Fruit fly (Drosophila melanogaster) whole organism, embryonic: ENCODE measurements around the gene Fit2.

ENCODE experiments used
- Awh ChIP-seq: fragments of 200-800 bp; sonication (Bioruptor generic); IDR thresholded peaks from 2 replicates; pipeline ENCODE4, ENCODE4 v1.3.6; 2022; ENCODE audit warnings: missing biosample characterization, missing genetic modification characterization
- BEAF-32 ChIP-seq: fragments of 200-800 bp; sonication (Bioruptor generic); optimal IDR thresholded peaks from 3 replicates; lab custom pipeline; 2017; ENCODE audit warnings: missing biosample characterization, missing genetic modification characterization, mild to moderate bottlenecking, moderate library complexity, missing genetic modification reagents
- Blimp-1 ChIP-seq: fragments of 200-800 bp; sonication (Bioruptor generic); optimal IDR thresholded peaks from 3 replicates; lab custom pipeline; 2018; ENCODE audit warnings: missing biosample characterization, missing genetic modification characterization, mild to moderate bottlenecking, moderate library complexity, missing genetic modification reagents
- CG14860 ChIP-seq: fragments of 200-800 bp; sonication (Bioruptor generic); IDR thresholded peaks from 3 replicates; pipeline ENCODE4 v1.3.6; 2022; ENCODE audit warnings: missing biosample characterization, missing genetic modification characterization; ENCODE audit not compliant: partially characterized antibody
- CG15514 ChIP-seq: fragments of 200-800 bp; sonication (Bioruptor generic); optimal IDR thresholded peaks from 3 replicates; lab custom pipeline; 2017; ENCODE audit warnings: missing biosample characterization, missing genetic modification characterization, mild to moderate bottlenecking, moderate library complexity, missing genetic modification reagents
- CG1602 ChIP-seq: fragments of 200-800 bp; sonication (Bioruptor generic); optimal IDR thresholded peaks from 3 replicates; lab custom pipeline; 2016; ENCODE audit warnings: missing biosample characterization, missing genetic modification characterization
- CG17802 ChIP-seq: fragments of 200-800 bp; sonication (Bioruptor generic); optimal IDR thresholded peaks from 2 replicates; lab custom pipeline; 2018; ENCODE audit warnings: missing biosample characterization, mild to moderate bottlenecking, missing genetic modification characterization, moderate library complexity
- CG2129 ChIP-seq: fragments of 200-800 bp; sonication (Bioruptor generic); IDR thresholded peaks from 2 replicates; pipeline ENCODE4 v1.3.6; 2022; ENCODE audit warnings: missing biosample characterization, missing genetic modification characterization; ENCODE audit not compliant: partially characterized antibody
- CG2875 ChIP-seq: fragments of 200-800 bp; sonication (Bioruptor generic); optimal IDR thresholded peaks from 2 replicates; lab custom pipeline; 2017; ENCODE audit warnings: missing biosample characterization, mild to moderate bottlenecking, missing genetic modification characterization, missing genetic modification reagents
- CG32767 ChIP-seq: fragments of 200-800 bp; sonication (Bioruptor generic); IDR thresholded peaks from 2 replicates; pipeline ENCODE4 v1.3.6; 2022; ENCODE audit warnings: missing biosample characterization, missing genetic modification characterization
- CG34224 ChIP-seq: fragments of 200-800 bp; sonication (Bioruptor generic); IDR thresholded peaks from 3 replicates; pipeline ENCODE4 v1.3.6; 2022; ENCODE audit warnings: missing biosample characterization, missing genetic modification characterization; ENCODE audit not compliant: partially characterized antibody
- CG34376 ChIP-seq: fragments of 200-800 bp; sonication (Bioruptor generic); optimal IDR thresholded peaks from 2 replicates; lab custom pipeline; 2018; ENCODE audit warnings: missing biosample characterization, mild to moderate bottlenecking, missing genetic modification characterization
- CG3847 ChIP-seq: fragments of 200-800 bp; sonication (Bioruptor generic); IDR thresholded peaks from 2 replicates; pipeline ENCODE4 v1.3.6; 2022; ENCODE audit warnings: missing biosample characterization, missing genetic modification characterization
- CG7963 ChIP-seq: fragments of 200-800 bp; sonication (Bioruptor generic); IDR thresholded peaks from 3 replicates; pipeline ENCODE4 v1.3.6; 2022; ENCODE audit warnings: missing biosample characterization, missing genetic modification characterization; ENCODE audit not compliant: partially characterized antibody
- CG7987 ChIP-seq: fragments of 200-800 bp; sonication (Bioruptor generic); optimal IDR thresholded peaks from 2 replicates; lab custom pipeline; 2018; ENCODE audit warnings: missing biosample characterization, mild to moderate bottlenecking, missing genetic modification characterization, moderate library complexity
- CTCF ChIP-seq: fragments of 200-800 bp; sonication (Bioruptor generic); optimal IDR thresholded peaks from 2 replicates; lab custom pipeline; 2017; ENCODE audit warnings: missing biosample characterization, mild to moderate bottlenecking, missing genetic modification characterization, moderate library complexity
- Camta ChIP-seq: fragments of 200-800 bp; sonication (Bioruptor generic); optimal IDR thresholded peaks from 2 replicates; lab custom pipeline; 2016; ENCODE audit warnings: missing biosample characterization, missing genetic modification characterization
- Doc3 ChIP-seq: fragments of 200-800 bp; sonication (Bioruptor generic); IDR thresholded peaks from 3 replicates; pipeline ENCODE4 v1.3.6; 2022; ENCODE audit warnings: missing biosample characterization, missing genetic modification characterization; ENCODE audit not compliant: partially characterized antibody
- Drgx ChIP-seq: fragments of 200-800 bp; sonication (Bioruptor generic); IDR thresholded peaks from 2 replicates; pipeline ENCODE4 v1.3.6; 2022; ENCODE audit warnings: missing biosample characterization, missing genetic modification characterization
- E2f2 ChIP-seq: fragments of 200-800 bp; sonication (Bioruptor generic); IDR thresholded peaks from 2 replicates; pipeline ENCODE4 v1.3.6; 2022; ENCODE audit warnings: missing biosample characterization, missing genetic modification characterization
- Ets97D ChIP-seq: fragments of 200-800 bp; sonication (Bioruptor generic); optimal IDR thresholded peaks from 3 replicates; lab custom pipeline; 2016; ENCODE audit warnings: missing biosample characterization, missing genetic modification characterization
- HLH3B ChIP-seq: fragments of 200-800 bp; sonication (Bioruptor generic); IDR thresholded peaks from 2 replicates; pipeline ENCODE4 v1.3.6; 2022; ENCODE audit warnings: missing biosample characterization, missing genetic modification characterization
- HLH54F ChIP-seq: fragments of 200-800 bp; sonication (Bioruptor generic); optimal IDR thresholded peaks from 3 replicates; lab custom pipeline; 2016; ENCODE audit warnings: missing biosample characterization, missing genetic modification characterization
- HmgZ ChIP-seq: fragments of 200-800 bp; sonication (Bioruptor generic); optimal IDR thresholded peaks from 2 replicates; lab custom pipeline; 2018; ENCODE audit warnings: missing biosample characterization, mild to moderate bottlenecking, missing genetic modification characterization
- MBD-R2 ChIP-seq: fragments of 200-800 bp; sonication (Bioruptor generic); IDR thresholded peaks from 2 replicates; pipeline ENCODE4 v1.3.6; 2022; ENCODE audit warnings: missing biosample characterization, missing genetic modification characterization
- MESR4 ChIP-seq: fragments of 200-800 bp; sonication (Bioruptor generic); optimal IDR thresholded peaks from 2 replicates; lab custom pipeline; 2018; ENCODE audit warnings: missing biosample characterization, mild to moderate bottlenecking, missing genetic modification characterization, moderate library complexity
- Myb ChIP-seq: fragments of 200-800 bp; sonication (Bioruptor generic); optimal IDR thresholded peaks from 2 replicates; lab custom pipeline; 2016; ENCODE audit warnings: missing biosample characterization, missing genetic modification characterization
- NfI ChIP-seq: fragments of 200-800 bp; sonication (Bioruptor generic); optimal IDR thresholded peaks from 3 replicates; lab custom pipeline; 2018; ENCODE audit warnings: missing biosample characterization, mild to moderate bottlenecking, missing genetic modification characterization, moderate library complexity
- Opbp ChIP-seq: fragments of 200-800 bp; sonication (Bioruptor generic); IDR thresholded peaks from 3 replicates; pipeline ENCODE4 v1.3.6; 2022; ENCODE audit warnings: missing biosample characterization, missing genetic modification characterization; ENCODE audit not compliant: partially characterized antibody
- Spps ChIP-seq: fragments of 200-800 bp; sonication (Bioruptor generic); optimal IDR thresholded peaks from 2 replicates; lab custom pipeline; 2018; ENCODE audit warnings: missing biosample characterization, mild to moderate bottlenecking, missing genetic modification characterization
- ato ChIP-seq: fragments of 200-800 bp; sonication (Bioruptor generic); IDR thresholded peaks from 2 replicates; pipeline ENCODE4 v1.3.6; 2022; ENCODE audit warnings: missing biosample characterization, missing genetic modification characterization; ENCODE audit not compliant: partially characterized antibody
- bbx ChIP-seq: fragments of 200-800 bp; sonication (Bioruptor generic); IDR thresholded peaks from 2 replicates; pipeline ENCODE4 v1.3.6; 2022; ENCODE audit warnings: missing biosample characterization, missing genetic modification characterization; ENCODE audit not compliant: partially characterized antibody
- chinmo ChIP-seq: fragments of 200-800 bp; sonication (Bioruptor generic); IDR thresholded peaks from 4 replicates; pipeline ENCODE4 v1.3.6; 2022; ENCODE audit warnings: missing biosample characterization, missing genetic modification characterization; ENCODE audit not compliant: partially characterized antibody
- dimm ChIP-seq: fragments of 200-800 bp; sonication (Bioruptor generic); IDR thresholded peaks from 2 replicates; pipeline ENCODE4 v1.3.6; 2022; ENCODE audit warnings: missing biosample characterization, missing genetic modification characterization
- fd3F ChIP-seq: fragments of 200-800 bp; sonication (Bioruptor generic); optimal IDR thresholded peaks from 2 replicates; lab custom pipeline; 2018; ENCODE audit warnings: missing biosample characterization, mild to moderate bottlenecking, missing genetic modification characterization, moderate library complexity
- hb ChIP-seq: fragments of 200-800 bp; sonication (Bioruptor generic); IDR thresholded peaks from 3 replicates; pipeline ENCODE4 v1.3.6; 2022; ENCODE audit warnings: missing biosample characterization, missing genetic modification characterization; ENCODE audit not compliant: partially characterized antibody
- knrl ChIP-seq: fragments of 200-800 bp; sonication (Bioruptor generic); IDR thresholded peaks from 3 replicates; pipeline ENCODE4 v1.3.6; 2022; ENCODE audit warnings: missing biosample characterization, missing genetic modification characterization; ENCODE audit not compliant: partially characterized antibody
- lilli ChIP-seq: fragments of 200-800 bp; sonication (Bioruptor generic); optimal IDR thresholded peaks from 3 replicates; lab custom pipeline; 2016; ENCODE audit warnings: missing biosample characterization, missing genetic modification characterization
- luna ChIP-seq: fragments of 200-800 bp; sonication (Bioruptor generic); optimal IDR thresholded peaks from 2 replicates; lab custom pipeline; 2016; ENCODE audit warnings: missing biosample characterization, missing genetic modification characterization
- mld ChIP-seq: fragments of 200-800 bp; sonication (Bioruptor generic); IDR thresholded peaks from 3 replicates; pipeline ENCODE4 v1.3.6; 2022; ENCODE audit warnings: missing biosample characterization, missing genetic modification characterization; ENCODE audit not compliant: partially characterized antibody
- nerfin-2 ChIP-seq: fragments of 200-800 bp; sonication (Bioruptor generic); IDR thresholded peaks from 2 replicates; pipeline ENCODE4 v1.3.6; 2022; ENCODE audit warnings: missing biosample characterization, missing genetic modification characterization; ENCODE audit not compliant: partially characterized antibody
- otp ChIP-seq: fragments of 200-800 bp; sonication (Bioruptor generic); IDR thresholded peaks from 3 replicates; pipeline ENCODE4, ENCODE4 v1.3.6; 2022; ENCODE audit warnings: missing biosample characterization, missing genetic modification characterization
- seq ChIP-seq: fragments of 200-800 bp; sonication (Bioruptor generic); IDR thresholded peaks from 2 replicates; pipeline ENCODE4 v1.3.6; 2022; ENCODE audit warnings: missing biosample characterization, missing genetic modification characterization
- sim ChIP-seq: fragments of 200-800 bp; sonication (Bioruptor generic); IDR thresholded peaks from 2 replicates; pipeline ENCODE4 v1.3.6; 2022; ENCODE audit warnings: missing biosample characterization, missing genetic modification characterization
- tna ChIP-seq: fragments of 200-800 bp; sonication (Bioruptor generic); IDR thresholded peaks from 2 replicates; pipeline ENCODE4 v1.3.6; 2022; ENCODE audit warnings: missing biosample characterization, missing genetic modification characterization; ENCODE audit not compliant: partially characterized antibody
- trem ChIP-seq: fragments of 200-800 bp; optimal IDR thresholded peaks from 3 replicates; lab custom pipeline; 2019; ENCODE audit warnings: missing biosample characterization, mild to moderate bottlenecking, missing genetic modification characterization, moderate library complexity
- unc-4 ChIP-seq: fragments of 200-800 bp; sonication (Bioruptor generic); IDR thresholded peaks from 2 replicates; pipeline ENCODE4 v1.3.6; 2022; ENCODE audit warnings: missing biosample characterization, missing genetic modification characterization; ENCODE audit not compliant: partially characterized antibody
- zen ChIP-seq: fragments of 200-800 bp; sonication (Bioruptor generic); optimal IDR thresholded peaks from 3 replicates; lab custom pipeline; 2018; ENCODE audit warnings: missing biosample characterization, mild to moderate bottlenecking, missing genetic modification characterization, moderate library complexity
- zen2 ChIP-seq: fragments of 200-800 bp; sonication (Bioruptor generic); IDR thresholded peaks from 3 replicates; pipeline ENCODE4 v1.3.6; 2022; ENCODE audit warnings: missing biosample characterization, missing genetic modification characterization; ENCODE audit not compliant: partially characterized antibody

Gene Fit2

dm6 chr3L:17024095-17024639 lies at the start of gene Fit2:
TSS of gene Fit2 (plus strand) at chr3L:17024328.
- TF ChIP-seq HLH3B (GFP tag; lab: Robert Waterston, UW) (no peak), MBD-R2 (GFP tag; lab: Robert Waterston, UW) (peak; percentile 59), hb (GFP tag; lab: Robert Waterston, UW) (peak; percentile 100), Blimp-1 (peak; percentile 40), unc-4 (GFP tag; lab: Robert Waterston, UW) (peak; percentile 93), chinmo (GFP tag; lab: Robert Waterston, UW) (peak; percentile 99), CG2129 (GFP tag; lab: Robert Waterston, UW) (peak; percentile 65), CG1602 (GFP tag; lab: Kevin White, UChicago) (no peak), Drgx (GFP tag; lab: Robert Waterston, UW) (no peak), Myb (GFP tag; lab: Kevin White, UChicago) (peak; percentile 65), lilli (GFP tag; lab: Kevin White, UChicago) (no peak), CTCF (GFP tag; lab: Kevin White, UChicago) (peak; percentile 34), CG17802 (tag; lab: Kevin White, UChicago) (no peak), fd3F (GFP tag; lab: Kevin White, UChicago) (no peak), mld (GFP tag; lab: Robert Waterston, UW) (peak; percentile 99), CG3847 (GFP tag; lab: Robert Waterston, UW) (no peak), otp (no peak), CG34376 (GFP tag; lab: Kevin White, UChicago) (no peak), CG14860 (peak; percentile 99), Opbp (GFP tag; lab: Robert Waterston, UW) (peak; percentile 96; the same call in 2 of the 3 replicates), CG32767 (GFP tag; lab: Robert Waterston, UW) (no peak), ato (GFP tag; lab: Robert Waterston, UW) (peak; percentile 100), sim (no peak), zen (tag; lab: Kevin White, UChicago) (peak; percentile 11), CG2875 (GFP tag; lab: Kevin White, UChicago) (no peak), zen2 (GFP tag; lab: Robert Waterston, UW) (peak; percentile 100), Spps (no peak), dimm (GFP tag; lab: Robert Waterston, UW) (no peak), knrl (peak; percentile 83), trem (peak; percentile 38), CG7963 (GFP tag; lab: Robert Waterston, UW) (peak; percentile 100), tna (GFP tag; lab: Robert Waterston, UW) (peak; percentile 100), CG15514 (GFP tag; lab: Kevin White, UChicago) (peak; percentile 49), Camta (GFP tag; lab: Kevin White, UChicago) (no peak), HLH54F (no peak), Ets97D (GFP tag; lab: Kevin White, UChicago) (peak; percentile 7), Awh (GFP tag; lab: Robert Waterston, UW) (no peak), seq (GFP tag; lab: Robert Waterston, UW) (no peak), CG7987 (no peak), NfI (GFP tag; lab: Kevin White, UChicago) (no peak), E2f2 (peak; percentile 96), bbx (GFP tag; lab: Robert Waterston, UW) (peak; percentile 99), BEAF-32 (GFP tag; lab: Kevin White, UChicago) (peak; percentile 75), MESR4 (GFP tag; lab: Kevin White, UChicago) (peak; percentile 62), Doc3 (peak; percentile 95), CG34224 (GFP tag; lab: Robert Waterston, UW) (peak; percentile 100), luna (no peak), HmgZ (tag; lab: Kevin White, UChicago) (peak; percentile 37), nerfin-2 (peak; percentile 100)
